Fruit fly (Drosophila melanogaster) whole organism, embryonic: ENCODE measurements around the gene Rtnl1.

ENCODE experiments used
- Adf1 ChIP-seq: fragments of 200-800 bp; sonication (Bioruptor generic); IDR thresholded peaks from 2 replicates; pipeline ENCODE4 v1.3.6; 2022; ENCODE audit warnings: missing biosample characterization, missing genetic modification characterization
- Atf-2 ChIP-seq: fragments of 200-800 bp; sonication (Bioruptor generic); optimal IDR thresholded peaks from 2 replicates; lab custom pipeline; 2016; ENCODE audit warnings: missing biosample characterization, missing genetic modification characterization
- C15 ChIP-seq: fragments of 200-800 bp; sonication (Bioruptor generic); IDR thresholded peaks from 3 replicates; pipeline ENCODE4 v1.3.6; 2022; ENCODE audit warnings: missing biosample characterization, missing genetic modification characterization
- CG10654 ChIP-seq: fragments of 200-800 bp; sonication (Bioruptor generic); optimal IDR thresholded peaks from 2 replicates; lab custom pipeline; 2016; ENCODE audit warnings: missing biosample characterization, missing genetic modification characterization
- CG10959 ChIP-seq: fragments of 200-800 bp; sonication (Bioruptor generic); IDR thresholded peaks from 2 replicates; pipeline ENCODE4 v1.3.6; 2022; ENCODE audit warnings: missing biosample characterization, missing genetic modification characterization
- CG10979 ChIP-seq: fragments of 200-800 bp; sonication (Bioruptor generic); optimal IDR thresholded peaks from 2 replicates; lab custom pipeline; 2018; ENCODE audit warnings: missing biosample characterization, mild to moderate bottlenecking, missing genetic modification characterization, moderate library complexity
- CG12219 ChIP-seq: fragments of 200-800 bp; sonication (Bioruptor generic); optimal IDR thresholded peaks from 3 replicates; lab custom pipeline; 2018; ENCODE audit warnings: missing biosample characterization, mild to moderate bottlenecking, missing genetic modification characterization
- CG13287 ChIP-seq: fragments of 200-800 bp; sonication (Bioruptor generic); IDR thresholded peaks from 2 replicates; pipeline ENCODE4 v1.3.6; 2022; ENCODE audit warnings: missing biosample characterization, missing genetic modification characterization; ENCODE audit not compliant: partially characterized antibody
- CG13296 ChIP-seq: fragments of 200-800 bp; sonication (Bioruptor generic); optimal IDR thresholded peaks from 3 replicates; lab custom pipeline; 2018; ENCODE audit warnings: missing biosample characterization, mild to moderate bottlenecking, missing genetic modification characterization
- CG15514 ChIP-seq: fragments of 200-800 bp; sonication (Bioruptor generic); optimal IDR thresholded peaks from 3 replicates; lab custom pipeline; 2017; ENCODE audit warnings: missing biosample characterization, missing genetic modification characterization, mild to moderate bottlenecking, moderate library complexity, missing genetic modification reagents
- CG17912 ChIP-seq: fragments of 200-800 bp; sonication (Bioruptor generic); optimal IDR thresholded peaks from 2 replicates; lab custom pipeline; 2018; ENCODE audit warnings: missing biosample characterization, mild to moderate bottlenecking, missing genetic modification characterization
- CG18262 ChIP-seq: fragments of 200-800 bp; optimal IDR thresholded peaks from 3 replicates; lab custom pipeline; 2019; ENCODE audit warnings: missing biosample characterization, mild to moderate bottlenecking, missing genetic modification characterization, moderate library complexity
- CG1832 ChIP-seq: fragments of 200-800 bp; sonication (Bioruptor generic); optimal IDR thresholded peaks from 2 replicates; lab custom pipeline; 2017; ENCODE audit warnings: missing biosample characterization, mild to moderate bottlenecking, missing genetic modification characterization, inconsistent platforms
- CG18599 ChIP-seq: fragments of 200-800 bp; sonication (Bioruptor generic); optimal IDR thresholded peaks from 3 replicates; lab custom pipeline; 2017; ENCODE audit warnings: missing biosample characterization, missing genetic modification characterization, mild to moderate bottlenecking, moderate library complexity, missing genetic modification reagents
- CG32767 ChIP-seq: fragments of 200-800 bp; sonication (Bioruptor generic); IDR thresholded peaks from 2 replicates; pipeline ENCODE4 v1.3.6; 2022; ENCODE audit warnings: missing biosample characterization, missing genetic modification characterization
- CG4707 ChIP-seq: fragments of 200-800 bp; sonication (Bioruptor generic); optimal IDR thresholded peaks from 2 replicates; lab custom pipeline; 2018; ENCODE audit warnings: missing biosample characterization, mild to moderate bottlenecking, missing genetic modification characterization, moderate library complexity
- CG8089 ChIP-seq: fragments of 200-800 bp; sonication (Bioruptor generic); optimal IDR thresholded peaks from 3 replicates; lab custom pipeline; 2016; ENCODE audit warnings: missing biosample characterization, missing genetic modification characterization
- CG8359 ChIP-seq: fragments of 200-800 bp; sonication (Bioruptor generic); optimal IDR thresholded peaks from 2 replicates; lab custom pipeline; 2017; ENCODE audit warnings: missing biosample characterization, mild to moderate bottlenecking, missing genetic modification characterization, borderline replicate concordance
- CG9609 ChIP-seq: fragments of 200-800 bp; sonication (Bioruptor generic); optimal IDR thresholded peaks from 3 replicates; lab custom pipeline; 2016; ENCODE audit warnings: missing biosample characterization, missing genetic modification characterization
- Camta ChIP-seq: fragments of 200-800 bp; sonication (Bioruptor generic); optimal IDR thresholded peaks from 2 replicates; lab custom pipeline; 2016; ENCODE audit warnings: missing biosample characterization, missing genetic modification characterization
- CrebB ChIP-seq: fragments of 200-800 bp; sonication (Bioruptor generic); optimal IDR thresholded peaks from 3 replicates; lab custom pipeline; 2018; ENCODE audit warnings: missing biosample characterization, mild to moderate bottlenecking, missing genetic modification characterization
- Dp ChIP-seq: fragments of 200-800 bp; sonication (Bioruptor generic); optimal IDR thresholded peaks from 2 replicates; lab custom pipeline; 2018; ENCODE audit warnings: missing biosample characterization, mild to moderate bottlenecking, missing genetic modification characterization, moderate library complexity
- Dref ChIP-seq: fragments of 200-800 bp; sonication (Bioruptor generic); IDR thresholded peaks from 2 replicates; pipeline ENCODE4 v1.3.6; 2022; ENCODE audit warnings: missing biosample characterization, missing genetic modification characterization
- Gug ChIP-seq: fragments of 200-800 bp; sonication (Bioruptor generic); IDR thresholded peaks from 4 replicates; pipeline ENCODE4 v1.3.6; 2022; ENCODE audit warnings: missing biosample characterization, missing genetic modification characterization
- HmgZ ChIP-seq: fragments of 200-800 bp; sonication (Bioruptor generic); optimal IDR thresholded peaks from 2 replicates; lab custom pipeline; 2018; ENCODE audit warnings: missing biosample characterization, mild to moderate bottlenecking, missing genetic modification characterization
- Hr51 ChIP-seq, 2 experiments: fragments of 200-800 bp; sonication (Bioruptor generic); optimal IDR thresholded peaks; 2 replicates in 1 of 2; 3 replicates in 1 of 2; lab custom pipeline; 2016 to 2018; ENCODE audit warnings: missing biosample characterization in 2 of 2, missing genetic modification characterization in 2 of 2, mild to moderate bottlenecking in 1 of 2, moderate library complexity in 1 of 2
- Mad ChIP-seq: fragments of 200-800 bp; sonication (Bioruptor generic); optimal IDR thresholded peaks from 2 replicates; lab custom pipeline; 2016; ENCODE audit warnings: missing biosample characterization, missing genetic modification characterization
- Nf-YB ChIP-seq: fragments of 200-800 bp; sonication (Bioruptor generic); optimal IDR thresholded peaks from 3 replicates; lab custom pipeline; 2019; ENCODE audit warnings: missing biosample characterization, mild to moderate bottlenecking, missing genetic modification characterization, moderate library complexity
- Spps ChIP-seq: fragments of 200-800 bp; sonication (Bioruptor generic); optimal IDR thresholded peaks from 2 replicates; lab custom pipeline; 2018; ENCODE audit warnings: missing biosample characterization, mild to moderate bottlenecking, missing genetic modification characterization
- Sry-β ChIP-seq: fragments of 200-800 bp; sonication (Bioruptor generic); optimal IDR thresholded peaks from 2 replicates; lab custom pipeline; 2018; ENCODE audit warnings: missing biosample characterization, mild to moderate bottlenecking, missing genetic modification characterization, moderate library complexity
- ac ChIP-seq: fragments of 200-800 bp; sonication (Bioruptor generic); optimal IDR thresholded peaks from 3 replicates; lab custom pipeline; 2017; ENCODE audit warnings: missing biosample characterization, mild to moderate bottlenecking, missing genetic modification characterization
- amos ChIP-seq: fragments of 200-800 bp; sonication (Bioruptor generic); IDR thresholded peaks from 2 replicates; pipeline ENCODE4 v1.3.6; 2022; ENCODE audit warnings: missing biosample characterization, missing genetic modification characterization; ENCODE audit not compliant: partially characterized antibody
- btn ChIP-seq: fragments of 200-800 bp; sonication (Bioruptor generic); optimal IDR thresholded peaks from 2 replicates; lab custom pipeline; 2016; ENCODE audit warnings: missing biosample characterization, missing genetic modification characterization
- eyg ChIP-seq: fragments of 200-800 bp; sonication (Bioruptor generic); optimal IDR thresholded peaks from 3 replicates; lab custom pipeline; 2016; ENCODE audit warnings: missing biosample characterization, missing genetic modification characterization
- fru ChIP-seq: fragments of >200 bp; optimal IDR thresholded peaks from 2 replicates; lab custom pipeline; 2017
- grn ChIP-seq: fragments of 200-800 bp; sonication (Bioruptor generic); optimal IDR thresholded peaks from 3 replicates; lab custom pipeline; 2017; ENCODE audit warnings: missing biosample characterization, missing genetic modification characterization
- ind ChIP-seq: fragments of 200-800 bp; sonication (Bioruptor generic); optimal IDR thresholded peaks from 3 replicates; lab custom pipeline; 2016; ENCODE audit warnings: missing biosample characterization, missing genetic modification characterization
- jing ChIP-seq: fragments of 200-800 bp; sonication (Bioruptor generic); optimal IDR thresholded peaks from 2 replicates; lab custom pipeline; 2018; ENCODE audit warnings: missing biosample characterization, mild to moderate bottlenecking, missing genetic modification characterization
- klu ChIP-seq: fragments of 200-800 bp; sonication (Bioruptor generic); IDR thresholded peaks from 2 replicates; pipeline ENCODE4 v1.3.6; 2022; ENCODE audit warnings: missing biosample characterization, missing genetic modification characterization
- peb ChIP-seq: fragments of 200-800 bp; sonication (Bioruptor generic); IDR thresholded peaks from 2 replicates; pipeline ENCODE4 v1.3.6; 2022; ENCODE audit warnings: missing biosample characterization, missing genetic modification characterization
- repo ChIP-seq: fragments of 200-800 bp; sonication (Bioruptor generic); optimal IDR thresholded peaks from 2 replicates; lab custom pipeline; 2016; ENCODE audit warnings: missing biosample characterization, missing genetic modification characterization
- run ChIP-seq: fragments of 200-800 bp; sonication (Bioruptor generic); optimal IDR thresholded peaks from 3 replicates; lab custom pipeline; 2018; ENCODE audit warnings: missing biosample characterization, mild to moderate bottlenecking, missing genetic modification characterization
- salm ChIP-seq: fragments of 200-800 bp; sonication (Bioruptor generic); optimal IDR thresholded peaks from 2 replicates; lab custom pipeline; 2018; ENCODE audit warnings: missing biosample characterization, mild to moderate bottlenecking, missing genetic modification characterization
- scrt ChIP-seq: fragments of 200-800 bp; sonication (Bioruptor generic); optimal IDR thresholded peaks from 2 replicates; lab custom pipeline; 2018; ENCODE audit warnings: missing biosample characterization, mild to moderate bottlenecking, missing genetic modification characterization, moderate library complexity
- sd ChIP-seq: fragments of 200-800 bp; sonication (Bioruptor generic); optimal IDR thresholded peaks from 3 replicates; lab custom pipeline; 2018; ENCODE audit warnings: missing biosample characterization, mild to moderate bottlenecking, missing genetic modification characterization, moderate library complexity
- slbo ChIP-seq: fragments of 200-800 bp; sonication (Bioruptor generic); IDR thresholded peaks from 2 replicates; pipeline ENCODE4 v1.3.6; 2022; ENCODE audit warnings: missing biosample characterization, missing genetic modification characterization
- sna ChIP-seq: fragments of 200-800 bp; sonication (Bioruptor generic); IDR thresholded peaks from 2 replicates; pipeline ENCODE4 v1.3.6; 2022; ENCODE audit warnings: missing biosample characterization, missing genetic modification characterization; ENCODE audit not compliant: partially characterized antibody
- sqz ChIP-seq: fragments of 200-800 bp; sonication (Bioruptor generic); optimal IDR thresholded peaks from 3 replicates; lab custom pipeline; 2018; ENCODE audit warnings: missing biosample characterization, mild to moderate bottlenecking, missing genetic modification characterization
- tup ChIP-seq: fragments of 200-800 bp; sonication (Bioruptor generic); optimal IDR thresholded peaks from 2 replicates; lab custom pipeline; 2016; ENCODE audit warnings: missing biosample characterization, mild to moderate bottlenecking, missing genetic modification characterization, moderate library complexity
- vvl ChIP-seq: fragments of 200-800 bp; sonication (Bioruptor generic); IDR thresholded peaks from 2 replicates; pipeline ENCODE4 v1.3.6; 2022; ENCODE audit warnings: missing biosample characterization, missing genetic modification characterization
- yki ChIP-seq: fragments of >200 bp; optimal IDR thresholded peaks from 3 replicates; lab custom pipeline; 2018
- zen ChIP-seq: fragments of 200-800 bp; sonication (Bioruptor generic); optimal IDR thresholded peaks from 3 replicates; lab custom pipeline; 2018; ENCODE audit warnings: missing biosample characterization, mild to moderate bottlenecking, missing genetic modification characterization, moderate library complexity

The Rtnl1 gene

dm6 chr2L:5042076-5042475 lies 32.6 kb upstream of the Rtnl1 start (continued):
- no peak for TF ChIP-seq sna (GFP tag; lab: Robert Waterston, UW)
- no peak for TF ChIP-seq CG10959
- TF ChIP-seq grn (GFP tag; lab: Kevin White, UChicago) = no peak
- TF ChIP-seq btn (GFP tag; lab: Kevin White, UChicago) = no peak
- no peak for TF ChIP-seq tup
- no peak for TF ChIP-seq CG17912 (GFP tag; lab: Kevin White, UChicago)
- no peak for TF ChIP-seq eyg (GFP tag; lab: Kevin White, UChicago)
- TF ChIP-seq Dp = no peak
- no peak for TF ChIP-seq CG9609 (GFP tag; lab: Kevin White, UChicago)
- no peak for TF ChIP-seq CG8089 (GFP tag; lab: Kevin White, UChicago)
- no peak for TF ChIP-seq CG32767 (GFP tag; lab: Robert Waterston, UW)
- TF ChIP-seq HmgZ = peak; percentile 4
- TF ChIP-seq CG8359 = no peak
- TF ChIP-seq zen (tag; lab: Kevin White, UChicago) = peak; percentile 46
- no peak for TF ChIP-seq ac (GFP tag; lab: Kevin White, UChicago)
- TF ChIP-seq Spps (tag; lab: Kevin White, UChicago) = no peak
- TF ChIP-seq klu (GFP tag; lab: Robert Waterston, UW) = no peak
- no peak for TF ChIP-seq Mad (GFP tag; lab: Kevin White, UChicago)
- no peak for TF ChIP-seq CG10654 (GFP tag; lab: Kevin White, UChicago)
- TF ChIP-seq scrt = no peak
- TF ChIP-seq jing (GFP tag; lab: Kevin White, UChicago) = no peak
- no peak for TF ChIP-seq C15
- TF ChIP-seq CG12219 = no peak
- no peak for TF ChIP-seq CrebB (tag; lab: Kevin White, UChicago)
- no peak for TF ChIP-seq amos (GFP tag; lab: Robert Waterston, UW)
- TF ChIP-seq CG18262 (tag; lab: Kevin White, UChicago) = peak; percentile 68
- no peak for TF ChIP-seq CG4707 (GFP tag; lab: Kevin White, UChicago)
- no peak for TF ChIP-seq peb (GFP tag; lab: Robert Waterston, UW)
- no peak for TF ChIP-seq repo (GFP tag; lab: Kevin White, UChicago)
- TF ChIP-seq slbo (GFP tag; lab: Robert Waterston, UW) = no peak
- TF ChIP-seq Sry-β (GFP tag; lab: Kevin White, UChicago) = no peak
- TF ChIP-seq run (tag; lab: Kevin White, UChicago) = no peak
- TF ChIP-seq salm = no peak
- no peak for TF ChIP-seq vvl (GFP tag; lab: Robert Waterston, UW)
- TF ChIP-seq yki (lab: Kevin White, UChicago) = no peak
- no peak for TF ChIP-seq CG13296 (GFP tag; lab: Kevin White, UChicago)
- no peak for TF ChIP-seq sd (tag; lab: Kevin White, UChicago)
- TF ChIP-seq sqz (GFP tag; lab: Kevin White, UChicago) = no peak
- peak; percentile 11 for TF ChIP-seq ind (GFP tag; lab: Kevin White, UChicago)
- no peak for TF ChIP-seq Camta (GFP tag; lab: Kevin White, UChicago)
- no peak for TF ChIP-seq Atf-2 (GFP tag; lab: Kevin White, UChicago)
- no peak for TF ChIP-seq fru (lab: Kevin White, UChicago)
- no peak for TF ChIP-seq CG15514
- TF ChIP-seq CG13287 = no peak
- peak; percentile 1 for TF ChIP-seq Nf-YB (GFP tag; lab: Kevin White, UChicago)
- peak in 1 of 2 experiments; percentile 40 for TF ChIP-seq Hr51 (GFP tag; optimal IDR thresholded peaks at IDR 0.05; lab: Kevin White, UChicago)
- TF ChIP-seq CG1832 (GFP tag; lab: Kevin White, UChicago) = no peak
- TF ChIP-seq Dref (GFP tag; lab: Robert Waterston, UW) = no peak
- TF ChIP-seq Gug (GFP tag; lab: Robert Waterston, UW) = no peak
- TF ChIP-seq Adf1 = no peak
- TF ChIP-seq CG10979 (tag; lab: Kevin White, UChicago) = peak; percentile 58
- peak; percentile 3 for TF ChIP-seq CG18599 (GFP tag; lab: Kevin White, UChicago)
